Fruit fly (Drosophila melanogaster) whole organism, larva: Measurements from ENCODE around the gene CG32073.

Source experiments
- noc ChIP-seq: fragments of 200-800 bp; sonication (Bioruptor generic); optimal IDR thresholded peaks from 3 replicates; lab custom pipeline; 2019; ENCODE audit warnings: missing biosample characterization, mild to moderate bottlenecking, missing genetic modification characterization, moderate library complexity

The CG32073 gene

DNA sequence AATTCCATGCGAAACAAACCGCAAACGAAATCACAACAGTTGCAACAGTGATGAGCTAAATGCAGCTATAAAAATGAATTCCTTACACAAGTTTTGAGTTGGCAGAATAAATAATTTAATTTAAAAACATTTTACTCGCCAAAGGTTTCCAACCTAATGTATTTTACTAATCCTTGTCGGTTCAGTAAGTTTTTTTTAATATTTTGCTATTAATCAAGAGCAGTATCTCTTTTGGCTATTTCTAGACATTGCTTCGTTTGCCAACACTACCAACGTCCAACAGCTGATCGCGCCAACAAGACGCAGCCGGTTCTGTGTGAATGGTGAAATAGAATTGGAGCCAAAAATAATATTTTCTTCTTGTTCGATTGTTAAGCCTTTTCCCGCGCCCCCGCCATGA is 42.7 kb downstream of the CG32073 start, which contains the start of the genes CG32075, CG45101 and SuUR:
CG32075 (minus strand) TSS at position 253 of the 400 bp plus-strand sequence.
CG45101 (plus strand) TSS at position 303 of the 400 bp plus-strand sequence.
SuUR (plus strand) TSS at position 303 of the 400 bp plus-strand sequence.
- TF ChIP-seq noc: peak; percentile 79

- TF ChIP-seq noc: no peak
Observed at dm6 chr3L:11062441-11062840, 44.9 kb downstream of the CG32073 start, which contains the start of gene CG32069. TSS of gene CG32069 (minus strand) at chr3L:11062614.

- TF ChIP-seq noc: peak; percentile 83
Observed at dm6 chr3L:11061200-11061599, 46.2 kb downstream of the CG32073 start, which contains the start of the genes CG6321 and Blos2. TSS of gene CG6321 (minus strand) at chr3L:11061224. TSS of gene Blos2 (plus strand) at chr3L:11061571.
